Worm (Caenorhabditis elegans) whole organism, L1 larva: ENCODE data around the gene rga-1.

Source experiments
- dpl-1 ChIP-seq, 3 experiments: fragments of 150-350 bp in 2 of 3; sonication (generic microtip) in 1 of 3; optimal IDR thresholded peaks; 2 replicates each; lab custom pipeline; 2014 to 2017; ENCODE audit warnings: missing biosample characterization in 3 of 3, missing genetic modification characterization in 3 of 3, missing genetic modification reagents in 3 of 3
- elt-3 ChIP-seq, 6 experiments: fragments of 150-350 bp in 1 of 6; sonication (generic microtip); optimal IDR thresholded peaks; 2 replicates each; lab custom pipeline; 2017 to 2018; ENCODE audit warnings: missing biosample characterization in 6 of 6, missing genetic modification characterization in 6 of 6, inconsistent platforms in 1 of 6
- nhr-12 ChIP-seq: sonication (generic microtip); optimal IDR thresholded peaks from 2 replicates; lab custom pipeline; 2017; ENCODE audit warnings: missing biosample characterization, missing genetic modification characterization
- snpc-4 ChIP-seq: fragments of 150-350 bp; optimal IDR thresholded peaks from 2 replicates; lab custom pipeline; 2014; ENCODE audit warnings: missing biosample characterization, missing genetic modification characterization
- unc-130 ChIP-seq: fragments of 150-350 bp; optimal IDR thresholded peaks from 2 replicates; lab custom pipeline; 2017; ENCODE audit warnings: missing biosample characterization, missing genetic modification characterization, inconsistent platforms

DNA sequence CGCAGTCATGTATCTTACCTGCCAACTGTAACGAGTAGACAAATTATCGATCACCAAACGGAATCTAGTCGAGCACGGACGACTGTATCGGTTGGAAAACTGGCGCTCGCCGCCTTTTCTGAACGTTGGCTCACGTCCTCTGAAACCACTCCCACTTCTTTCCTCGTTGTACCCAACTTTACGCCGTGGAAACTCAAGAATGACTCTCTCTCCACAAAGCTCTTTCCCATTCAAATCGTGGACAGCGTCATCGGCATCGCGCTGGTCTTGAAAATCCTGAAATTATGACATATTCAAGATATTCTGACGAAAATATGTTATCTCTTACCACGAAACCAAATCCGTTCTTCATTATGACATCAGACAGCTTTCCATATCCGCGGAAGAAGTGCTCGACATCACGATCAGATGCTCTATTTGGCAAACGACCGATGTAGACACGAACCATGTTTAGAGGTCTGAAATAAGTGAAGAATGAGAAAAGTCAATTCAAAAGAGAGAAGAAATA is 12.1 kb upstream of the rga-1 start, which contains the start of gene rsp-2:
- TF ChIP-seq nhr-12 (tag; lab: Kevin White, UChicago) (no peak), elt-3 (tag; optimal IDR thresholded peaks at IDR 0.05; lab: Kevin White, UChicago) (no peak), snpc-4 (tag; lab: Kevin White, UChicago) (no peak), dpl-1 (GFP tag; optimal IDR thresholded peaks at IDR 0.05; lab: Kevin White, UChicago) (no peak), unc-130 (tag; lab: Kevin White, UChicago) (no peak)
